Fruit fly (Drosophila melanogaster) whole organism, pupa: ENCODE results near the gene mthl2.

Experiments
- CG10348 ChIP-seq: fragments of 200-800 bp; sonication (Bioruptor generic); IDR thresholded peaks from 2 replicates; pipeline ENCODE4 v1.3.6; 2022; ENCODE audit warnings: missing biosample characterization, missing genetic modification characterization
- CG13204 ChIP-seq: fragments of 200-800 bp; sonication (Bioruptor generic); optimal IDR thresholded peaks from 2 replicates; lab custom pipeline; 2018; ENCODE audit warnings: missing biosample characterization, mild to moderate bottlenecking, missing genetic modification characterization, moderate library complexity
- CG15710 ChIP-seq: fragments of 200-800 bp; sonication (Bioruptor generic); optimal IDR thresholded peaks from 2 replicates; lab custom pipeline; 2018; ENCODE audit warnings: missing biosample characterization, mild to moderate bottlenecking, missing genetic modification characterization, moderate library complexity
- CG32121 ChIP-seq: fragments of 200-800 bp; sonication (Bioruptor generic); IDR thresholded peaks from 2 replicates; pipeline ENCODE4 v1.3.6; 2022; ENCODE audit warnings: missing biosample characterization, missing genetic modification characterization
- CG34367 ChIP-seq: fragments of 200-800 bp; sonication (Bioruptor generic); optimal IDR thresholded peaks from 2 replicates; lab custom pipeline; 2018; ENCODE audit warnings: missing biosample characterization, mild to moderate bottlenecking, missing genetic modification characterization
- EcR ChIP-seq: fragments of 200-800 bp; sonication (Bioruptor generic); optimal IDR thresholded peaks from 3 replicates; lab custom pipeline; 2019; ENCODE audit warnings: missing biosample characterization, missing genetic modification characterization, mild to moderate bottlenecking, moderate library complexity, missing genetic modification reagents
- Ets98B ChIP-seq: fragments of 200-800 bp; sonication (Bioruptor generic); IDR thresholded peaks from 2 replicates; pipeline ENCODE4 v1.3.6; 2022; ENCODE audit warnings: missing biosample characterization, missing genetic modification characterization
- Snoo ChIP-seq: fragments of 200-800 bp; sonication (Bioruptor generic); optimal IDR thresholded peaks from 3 replicates; lab custom pipeline; 2017; ENCODE audit warnings: missing biosample characterization, mild to moderate bottlenecking, missing genetic modification characterization, inconsistent platforms
- gl ChIP-seq: fragments of 200-800 bp; sonication (Bioruptor generic); optimal IDR thresholded peaks from 2 replicates; lab custom pipeline; 2018; ENCODE audit warnings: missing biosample characterization, mild to moderate bottlenecking, missing genetic modification characterization
- rn ChIP-seq: fragments of 200-800 bp; sonication (Bioruptor generic); IDR thresholded peaks from 2 replicates; pipeline ENCODE4 v1.3.6; 2022; ENCODE audit warnings: missing biosample characterization, missing genetic modification characterization

DNA sequence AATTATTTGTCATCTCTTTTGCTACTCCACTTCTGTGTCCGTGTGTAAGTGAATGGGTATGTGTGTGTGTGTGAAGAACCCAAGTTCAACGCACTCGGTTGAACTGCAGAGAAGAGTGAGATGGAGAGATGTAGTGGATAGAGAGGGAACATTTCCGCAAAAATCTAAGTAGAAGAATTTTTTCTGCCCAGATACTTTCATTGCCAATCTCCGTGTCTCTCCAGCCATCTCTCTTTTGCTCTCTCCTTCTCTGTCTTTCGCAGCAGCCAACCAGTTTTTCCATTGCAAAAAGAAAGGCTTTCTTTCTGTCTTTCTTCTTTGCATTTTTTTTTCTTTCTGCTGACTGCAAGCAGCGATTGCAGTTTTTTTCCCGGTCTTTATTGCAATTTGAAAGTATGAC, 14.1 kb downstream of the mthl2 start:
- TF ChIP-seq Ets98B (no peak), Snoo (tag; lab: Kevin White, UChicago) (no peak), gl (no peak), CG13204 (no peak), CG10348 (GFP tag; lab: Robert Waterston, UW) (no peak), rn (no peak), CG15710 (tag; lab: Kevin White, UChicago) (no peak), CG32121 (GFP tag; lab: Robert Waterston, UW) (no peak), EcR (GFP tag; lab: Kevin White, UChicago) (no peak), CG34367 (tag; lab: Kevin White, UChicago) (no peak)
